Worm (Caenorhabditis elegans) whole organism, mixed stage, embryonic: ENCODE data around the gene gsto-3.

ENCODE experiments used
- M03D4.4 ChIP-seq: sonication (generic microtip); optimal IDR thresholded peaks from 2 replicates; lab custom pipeline; 2017; ENCODE audit warnings: mild to moderate bottlenecking, missing genetic modification characterization, missing compliant biosample characterization
- elt-1 ChIP-seq: sonication (generic microtip); optimal IDR thresholded peaks from 2 replicates; lab custom pipeline; 2017; ENCODE audit warnings: missing genetic modification characterization, mild to moderate bottlenecking, missing compliant biosample characterization, antibody characterized with exemption, moderate library complexity, borderline replicate concordance; ENCODE audit not compliant: insufficient read depth
- nhr-76 ChIP-seq: sonication (generic microtip); optimal IDR thresholded peaks from 2 replicates; lab custom pipeline; 2017; ENCODE audit warnings: missing biosample characterization, missing genetic modification characterization
- snpc-4 ChIP-seq: fragments of 150-350 bp; optimal IDR thresholded peaks from 2 replicates; lab custom pipeline; 2014; ENCODE audit warnings: missing biosample characterization, missing genetic modification characterization
- unc-62 ChIP-seq: fragments of 150-350 bp; optimal IDR thresholded peaks from 2 replicates; lab custom pipeline; 2014; ENCODE audit warnings: missing biosample characterization, missing genetic modification reagents, missing genetic modification characterization

- TF ChIP-seq unc-62 (GFP tag; lab: Kevin White, UChicago): peak; percentile 87
- no peak for TF ChIP-seq snpc-4 (tag; lab: Kevin White, UChicago)
- TF ChIP-seq M03D4.4 (tag; lab: Kevin White, UChicago): peak; percentile 14
- peak; percentile 36 for TF ChIP-seq nhr-76 (tag; lab: Kevin White, UChicago)
- TF ChIP-seq elt-1: no peak
Observed at ce11 chrIII:354545-355460, 26.3 kb downstream of the gsto-3 start, which contains the start of gene gei-4.
